Worm (Caenorhabditis elegans): Measurements from ENCODE around the gene decr-1.2.

The decr-1.2 gene

DNA sequence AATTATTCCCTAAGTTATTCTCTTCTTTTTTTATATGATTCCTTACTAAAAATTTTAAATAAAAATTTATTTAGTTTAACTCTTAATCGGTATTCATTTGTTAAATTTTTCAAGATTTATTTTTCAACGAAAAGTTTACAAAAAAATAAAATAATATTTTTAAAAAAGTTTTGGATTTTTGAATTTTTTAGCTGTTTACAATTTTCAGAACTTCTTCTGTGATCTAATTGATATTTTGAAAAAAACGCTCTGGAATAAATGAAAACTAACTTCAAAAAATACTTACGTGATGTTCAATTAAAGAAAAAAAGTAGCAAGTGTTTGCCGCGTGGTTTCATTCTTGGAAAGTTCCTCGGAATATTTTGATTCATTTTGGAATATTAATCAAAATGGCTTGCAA lies at the start of gene decr-1.2:
decr-1.2 (plus strand) TSS at position 301 of the 400 bp plus-strand sequence.
- no peak for TF ChIP-seq nfya-1 (tag; optimal IDR thresholded peaks at IDR 0.05; ENCODE audit: borderline replicate concordance, insufficient read depth)
- no peak for TF ChIP-seq ztf-26 (tag; optimal IDR thresholded peaks at IDR 0.05)
- no peak for TF ChIP-seq let-526 (GFP tag; IDR thresholded peaks at IDR 0.05)
- TF ChIP-seq nfya-2 (GFP tag; IDR thresholded peaks at IDR 0.05), result no peak
- TF ChIP-seq F23B12.7 (tag; optimal IDR thresholded peaks at IDR 0.05; ENCODE audit: insufficient read depth), result no peak
- TF ChIP-seq tbp1 (GFP tag; optimal IDR thresholded peaks at IDR 0.05), result no peak
- TF ChIP-seq ztf-22 (GFP tag; optimal IDR thresholded peaks at IDR 0.05), result no peak
- TF ChIP-seq lsy-27 (tag; optimal IDR thresholded peaks at IDR 0.05; ENCODE audit: borderline replicate concordance, insufficient read depth), result no peak
- TF ChIP-seq nhr-80 (tag; optimal IDR thresholded peaks at IDR 0.05), result no peak
- TF ChIP-seq aptf-2 (GFP tag; conservative IDR thresholded peaks at IDR 0.05), result no peak

DNA sequence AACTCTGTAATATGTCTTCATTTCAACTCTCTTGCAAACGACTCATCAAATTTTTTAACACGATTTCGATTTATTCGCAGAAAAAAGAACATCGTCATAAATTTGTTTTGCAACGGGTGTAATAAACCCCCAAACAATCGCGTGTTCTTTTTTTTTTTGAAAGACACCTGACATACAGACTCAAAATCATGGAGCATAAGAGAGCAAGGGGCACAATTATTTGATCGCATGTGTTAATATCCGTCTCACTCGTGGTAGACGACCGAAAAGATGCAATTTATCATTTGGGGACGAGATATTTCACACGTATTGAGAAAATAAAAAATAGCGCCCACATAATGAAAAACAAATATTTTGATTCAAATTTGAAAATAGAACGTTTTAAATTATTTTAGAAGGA lies 49.2 kb upstream of the decr-1.2 start:
- no peak for TF ChIP-seq ceh-79 (tag; optimal IDR thresholded peaks at IDR 0.05)

DNA sequence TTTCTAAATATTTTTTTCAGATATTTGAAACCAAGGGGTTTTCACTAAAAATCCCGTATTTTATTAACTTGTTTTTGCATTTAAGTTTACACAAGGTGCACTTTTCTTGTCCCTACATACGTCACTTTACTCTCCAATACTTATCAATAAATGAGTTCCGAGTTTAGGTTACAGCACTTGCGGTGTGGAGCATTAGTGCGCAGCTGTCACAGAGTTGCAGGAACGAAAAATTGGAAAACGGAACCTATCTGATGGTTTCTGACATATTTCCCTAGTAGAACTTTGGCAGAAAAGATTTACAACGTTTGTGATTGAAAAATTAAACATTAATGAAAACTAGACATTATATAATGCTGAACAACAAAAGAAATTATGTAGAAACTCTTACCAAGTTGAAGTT lies 47.2 kb upstream of the decr-1.2 start:
- TF ChIP-seq B0261.1 (tag; optimal IDR thresholded peaks at IDR 0.05), result no peak
- no peak for TF ChIP-seq nfya-1 (tag; optimal IDR thresholded peaks at IDR 0.05; ENCODE audit: borderline replicate concordance, insufficient read depth)
- no peak for TF ChIP-seq rcor-1 (GFP tag; IDR thresholded peaks at IDR 0.05)
- TF ChIP-seq tlf-1 (GFP tag; optimal IDR thresholded peaks at IDR 0.05), result no peak
- no peak for TF ChIP-seq hmg-20 (GFP tag; IDR thresholded peaks at IDR 0.05)
- TF ChIP-seq snpc-1.1 (tag; optimal IDR thresholded peaks at IDR 0.05; ENCODE audit: insufficient read depth), result no peak
- no peak for TF ChIP-seq xnd-1 (tag; optimal IDR thresholded peaks at IDR 0.05)
- TF ChIP-seq somi-1 (GFP tag; optimal IDR thresholded peaks at IDR 0.05), result no peak
- no peak for TF ChIP-seq aptf-2 (GFP tag; conservative IDR thresholded peaks at IDR 0.05)
- TF ChIP-seq Y56A3A.18 (GFP tag; IDR thresholded peaks at IDR 0.05), result no peak

DNA sequence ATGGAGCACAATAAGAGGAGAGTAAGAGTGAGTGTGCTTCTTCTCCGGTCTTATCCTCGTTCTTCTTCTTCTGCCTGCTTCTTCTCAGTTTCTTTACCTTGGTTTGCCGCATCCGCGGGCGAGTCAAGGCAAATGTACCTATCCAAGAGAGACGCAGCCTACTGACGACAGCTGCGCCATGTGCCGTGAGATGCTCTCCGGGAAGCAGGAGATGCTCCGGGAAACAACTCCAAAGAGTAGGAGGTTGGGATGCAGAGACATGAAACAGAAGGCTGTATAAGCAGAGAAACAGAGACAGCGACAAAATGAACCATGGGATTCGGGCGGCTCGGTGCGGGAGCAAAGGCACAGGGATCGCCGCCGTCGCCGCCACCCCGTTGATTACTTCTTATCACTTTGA lies 46.4 kb upstream of the decr-1.2 start:
- TF ChIP-seq cebp-1 (GFP tag; IDR thresholded peaks at IDR 0.05) (no peak), cebp-1 (tag; optimal IDR thresholded peaks at IDR 0.05) (peak; percentile 11), nfya-2 (GFP tag; IDR thresholded peaks at IDR 0.05) (no peak), F55B11.4 (tag; optimal IDR thresholded peaks at IDR 0.05; ENCODE audit: borderline replicate concordance, insufficient read depth) (no peak), bed-2 (GFP tag; IDR thresholded peaks at IDR 0.05) (0 out of 2 replicates have a peak, but pooled peaks have one; percentile 7)

ce11 chrII:8504074-8504724 lies 41.2 kb upstream of the decr-1.2 start:
- TF ChIP-seq nhr-80 (tag; optimal IDR thresholded peaks at IDR 0.05), result no peak
- no peak for TF ChIP-seq nfya-1 (tag; optimal IDR thresholded peaks at IDR 0.05; ENCODE audit: borderline replicate concordance, insufficient read depth)
- no peak for TF ChIP-seq ZK185.1 (tag; optimal IDR thresholded peaks at IDR 0.05; ENCODE audit: poor library complexity, severe bottlenecking)
- no peak for TF ChIP-seq unc-62 (GFP tag; optimal IDR thresholded peaks at IDR 0.05)
- TF ChIP-seq F52B5.7 (tag; optimal IDR thresholded peaks at IDR 0.05), result no peak
- no peak for TF ChIP-seq madf-3 (GFP tag; IDR thresholded peaks at IDR 0.05)
- no peak for TF ChIP-seq C17E4.6 (GFP tag; IDR thresholded peaks at IDR 0.05)
- TF ChIP-seq F37B4.10 (GFP tag; IDR thresholded peaks at IDR 0.05), result no peak
- TF ChIP-seq ceh-27 (GFP tag; optimal IDR thresholded peaks at IDR 0.05), result no peak
- TF ChIP-seq nfya-2 (GFP tag; IDR thresholded peaks at IDR 0.05), result no peak
- TF ChIP-seq rec-8 (tag; optimal IDR thresholded peaks at IDR 0.05), result no peak
- TF ChIP-seq dpff-1 (tag; optimal IDR thresholded peaks at IDR 0.05), result no peak
- TF ChIP-seq K11D2.4 (GFP tag; IDR thresholded peaks at IDR 0.05), result no peak

All from whole organism, young adult.